Worm (Caenorhabditis elegans) whole organism, L3 larva: ENCODE data around the gene F57G9.7.
A peak's percentile ranks its signal among the peaks of the same experiment; 100 is the strongest.

Experiments
- R02D3.7 ChIP-seq: fragments of 150-350 bp; optimal IDR thresholded peaks from 2 replicates; lab custom pipeline; 2014; ENCODE audit warnings: missing biosample characterization, missing genetic modification characterization
- ZK546.5 ChIP-seq: sonication (generic microtip); optimal IDR thresholded peaks from 2 replicates; lab custom pipeline; 2017; ENCODE audit warnings: missing biosample characterization, missing genetic modification characterization
- aly-2 ChIP-seq: fragments of 150-350 bp; optimal IDR thresholded peaks from 2 replicates; lab custom pipeline; 2014; ENCODE audit warnings: missing biosample characterization, missing genetic modification characterization
- ceh-16 ChIP-seq: sonication (generic microtip); optimal IDR thresholded peaks from 2 replicates; lab custom pipeline; 2017; ENCODE audit warnings: missing biosample characterization, missing genetic modification characterization
- ceh-28 ChIP-seq: fragments of 150-350 bp; optimal IDR thresholded peaks from 2 replicates; lab custom pipeline; 2014; ENCODE audit warnings: missing biosample characterization, missing genetic modification reagents, missing genetic modification characterization
- ceh-82 ChIP-seq: fragments of 150-350 bp; optimal IDR thresholded peaks from 2 replicates; lab custom pipeline; 2014; ENCODE audit warnings: missing biosample characterization, missing genetic modification characterization
- ceh-9 ChIP-seq: sonication (generic microtip); optimal IDR thresholded peaks from 2 replicates; lab custom pipeline; 2018; ENCODE audit warnings: missing biosample characterization, missing genetic modification characterization
- daf-12 ChIP-seq: fragments of 150-350 bp; optimal IDR thresholded peaks from 2 replicates; lab custom pipeline; 2014; ENCODE audit warnings: missing biosample characterization, missing genetic modification reagents, missing genetic modification characterization
- egl-27 ChIP-seq: sonication (generic microtip); optimal IDR thresholded peaks from 4 replicates; lab custom pipeline; 2017; ENCODE audit warnings: missing biosample characterization, missing genetic modification reagents, missing genetic modification characterization
- egl-5 ChIP-seq: fragments of 150-350 bp; optimal IDR thresholded peaks from 2 replicates; lab custom pipeline; 2017; ENCODE audit warnings: missing biosample characterization, missing genetic modification reagents, missing genetic modification characterization, inconsistent platforms
- elt-2 ChIP-seq: sonication (generic microtip); optimal IDR thresholded peaks from 2 replicates; lab custom pipeline; 2016; ENCODE audit warnings: missing genetic modification reagents, mild to moderate bottlenecking, missing genetic modification characterization, missing compliant biosample characterization
- elt-3 ChIP-seq, 3 experiments: fragments of 150-350 bp in 1 of 3; sonication (generic microtip) in 2 of 3; optimal IDR thresholded peaks; 2 replicates in 2 of 3; 4 replicates in 1 of 3; lab custom pipeline; 2014 to 2017; ENCODE audit warnings: missing biosample characterization in 3 of 3, missing genetic modification characterization in 3 of 3
- eor-1 ChIP-seq, 2 experiments: fragments of 150-350 bp; optimal IDR thresholded peaks; 2 replicates each; lab custom pipeline; 2014 to 2018; ENCODE audit warnings: missing biosample characterization in 2 of 2, missing genetic modification characterization in 2 of 2
- fkh-10 ChIP-seq: sonication (generic microtip); optimal IDR thresholded peaks from 2 replicates; lab custom pipeline; 2017; ENCODE audit warnings: missing biosample characterization, missing genetic modification reagents, missing genetic modification characterization
- fkh-2 ChIP-seq: fragments of 150-350 bp; optimal IDR thresholded peaks from 2 replicates; lab custom pipeline; 2014; ENCODE audit warnings: missing biosample characterization, missing genetic modification reagents, missing genetic modification characterization
- hmg-11 ChIP-seq: sonication (generic microtip); optimal IDR thresholded peaks from 2 replicates; lab custom pipeline; 2016; ENCODE audit warnings: missing genetic modification characterization, missing compliant biosample characterization
- lin-39 ChIP-seq: fragments of 150-350 bp; optimal IDR thresholded peaks from 2 replicates; lab custom pipeline; 2018; ENCODE audit warnings: missing biosample characterization, missing genetic modification reagents, missing genetic modification characterization
- mdl-1 ChIP-seq: fragments of 150-350 bp; optimal IDR thresholded peaks from 2 replicates; lab custom pipeline; 2014; ENCODE audit warnings: missing biosample characterization, missing genetic modification characterization
- mml-1 ChIP-seq: fragments of 150-350 bp; sonication (generic microtip); optimal IDR thresholded peaks from 3 replicates; lab custom pipeline; 2014; ENCODE audit warnings: missing biosample characterization, missing genetic modification characterization
- nfya-1 ChIP-seq: sonication (generic microtip); optimal IDR thresholded peaks from 2 replicates; lab custom pipeline; 2017; ENCODE audit warnings: missing genetic modification characterization, mild to moderate bottlenecking, missing compliant biosample characterization, antibody characterized with exemption, moderate library complexity; ENCODE audit not compliant: insufficient read depth
- nhr-11 ChIP-seq: fragments of 150-350 bp; optimal IDR thresholded peaks from 2 replicates; lab custom pipeline; 2014; ENCODE audit warnings: missing biosample characterization, missing genetic modification characterization
- nhr-25 ChIP-seq: sonication (generic microtip); optimal IDR thresholded peaks from 2 replicates; lab custom pipeline; 2017; ENCODE audit warnings: missing biosample characterization, missing genetic modification characterization
- nhr-43 ChIP-seq: sonication (generic microtip); optimal IDR thresholded peaks from 2 replicates; lab custom pipeline; 2016; ENCODE audit warnings: mild to moderate bottlenecking, missing genetic modification characterization, missing compliant biosample characterization; ENCODE audit not compliant: poor library complexity, severe bottlenecking
- nhr-67 ChIP-seq: fragments of 150-350 bp; optimal IDR thresholded peaks from 2 replicates; lab custom pipeline; 2014; ENCODE audit warnings: missing biosample characterization, missing genetic modification characterization
- nhr-76 ChIP-seq: fragments of 150-350 bp; sonication (generic microtip); optimal IDR thresholded peaks from 5 replicates; lab custom pipeline; 2014; ENCODE audit warnings: missing biosample characterization, missing genetic modification characterization
- nhr-77 ChIP-seq: fragments of 150-350 bp; optimal IDR thresholded peaks from 2 replicates; lab custom pipeline; 2014; ENCODE audit warnings: missing biosample characterization, missing genetic modification characterization
- pha-4 ChIP-seq: fragments of 150-350 bp; optimal IDR thresholded peaks from 2 replicates; lab custom pipeline; 2014; ENCODE audit warnings: missing biosample characterization, missing genetic modification reagents, missing genetic modification characterization
- tbx-2 ChIP-seq: sonication (generic microtip); optimal IDR thresholded peaks from 2 replicates; lab custom pipeline; 2016; ENCODE audit warnings: mild to moderate bottlenecking, missing genetic modification characterization, missing compliant biosample characterization
- unc-62 ChIP-seq: fragments of 150-350 bp; sonication (generic microtip); optimal IDR thresholded peaks from 4 replicates; lab custom pipeline; 2014; ENCODE audit warnings: missing biosample characterization, missing genetic modification reagents, missing genetic modification characterization
- zag-1 ChIP-seq: fragments of 150-350 bp; optimal IDR thresholded peaks from 2 replicates; lab custom pipeline; 2014; ENCODE audit warnings: missing biosample characterization, missing genetic modification characterization
- ztf-11 ChIP-seq: fragments of 150-350 bp; optimal IDR thresholded peaks from 2 replicates; lab custom pipeline; 2014; ENCODE audit warnings: missing biosample characterization, missing genetic modification characterization

Gene F57G9.7

ce11 chrII:12378793-12379192, 18.8 kb downstream of the F57G9.7 start:
- TF ChIP-seq unc-62 (GFP tag; lab: Kevin White, UChicago) = no peak
- TF ChIP-seq eor-1 (tag; optimal IDR thresholded peaks at IDR 0.05; lab: Kevin White, UChicago) = no peak
- TF ChIP-seq egl-5 (tag; lab: Kevin White, UChicago) = peak; percentile 79
- TF ChIP-seq lin-39 (tag; lab: Kevin White, UChicago) = peak; percentile 52
- TF ChIP-seq pha-4 = peak; percentile 77
- peak; percentile 5 for TF ChIP-seq nfya-1 (tag; lab: Kevin White, UChicago)

- TF ChIP-seq eor-1 (tag; optimal IDR thresholded peaks at IDR 0.05; lab: Kevin White, UChicago) (no peak), nfya-1 (tag; lab: Kevin White, UChicago) (peak; percentile 8)
Observed at ce11 chrII:12373921-12374320, 23.6 kb downstream of the F57G9.7 start.

ce11 chrII:12369202-12369601, 28.4 kb downstream of the F57G9.7 start:
- TF ChIP-seq nhr-76 (no peak), ceh-9 (no peak), fkh-10 (GFP tag; lab: Kevin White, UChicago) (no peak), mdl-1 (tag; lab: Kevin White, UChicago) (no peak), nhr-77 (tag; lab: Kevin White, UChicago) (no peak)

- no peak for TF ChIP-seq unc-62 (GFP tag; lab: Kevin White, UChicago)
- TF ChIP-seq R02D3.7 (tag; lab: Kevin White, UChicago) = no peak
- TF ChIP-seq egl-5 (tag; lab: Kevin White, UChicago) = no peak
- TF ChIP-seq aly-2 (tag; lab: Kevin White, UChicago) = no peak
- no peak for TF ChIP-seq daf-12 (tag; lab: Kevin White, UChicago)
- no peak for TF ChIP-seq nhr-76
- TF ChIP-seq nhr-43 (tag; lab: Kevin White, UChicago) = no peak
- no peak for TF ChIP-seq fkh-2 (tag; lab: Kevin White, UChicago)
- TF ChIP-seq ceh-28 (tag; lab: Kevin White, UChicago) = no peak
Observed at ce11 chrII:12362262-12362661, 35.3 kb downstream of the F57G9.7 start.

- no peak for TF ChIP-seq nfya-1 (tag; lab: Kevin White, UChicago)
- no peak for TF ChIP-seq mml-1
Observed at ce11 chrII:12353816-12354215, 43.7 kb downstream of the F57G9.7 start.

- no peak for TF ChIP-seq unc-62 (GFP tag; lab: Kevin White, UChicago)
- TF ChIP-seq eor-1 (tag; optimal IDR thresholded peaks at IDR 0.05; lab: Kevin White, UChicago) = no peak
- no peak for TF ChIP-seq ztf-11
- TF ChIP-seq elt-2 (tag; lab: Kevin White, UChicago) = no peak
- TF ChIP-seq egl-27 (tag; lab: Kevin White, UChicago) = no peak
- no peak for TF ChIP-seq hmg-11
- TF ChIP-seq mml-1 = no peak
- TF ChIP-seq ZK546.5 (tag; lab: Kevin White, UChicago) = no peak
- TF ChIP-seq, all 47 proteins: peak for 0
Observed at ce11 chrII:12353104-12353503, 44.5 kb downstream of the F57G9.7 start.

ce11 chrII:12352115-12352514, 45.4 kb downstream of the F57G9.7 start, which contains the start of gene ras-1:
Gene ras-1 (minus strand): TSS chrII:12352243.
- TF ChIP-seq eor-1 (tag; optimal IDR thresholded peaks at IDR 0.05; lab: Kevin White, UChicago) (no peak), pha-4 (peak; percentile 41), elt-3 (tag; optimal IDR thresholded peaks at IDR 0.05; lab: Kevin White, UChicago) (no peak), nhr-25 (no peak), nfya-1 (tag; lab: Kevin White, UChicago) (peak; percentile 26), elt-2 (tag; lab: Kevin White, UChicago) (peak; percentile 51), fkh-2 (tag; lab: Kevin White, UChicago) (no peak)

ce11 chrII:12350737-12351275, 46.8 kb downstream of the F57G9.7 start:
- TF ChIP-seq elt-2 (tag; lab: Kevin White, UChicago) (no peak), aly-2 (tag; lab: Kevin White, UChicago) (no peak), zag-1 (no peak), mdl-1 (tag; lab: Kevin White, UChicago) (no peak), tbx-2 (tag; lab: Kevin White, UChicago) (no peak), nhr-11 (tag; lab: Kevin White, UChicago) (no peak), fkh-10 (GFP tag; lab: Kevin White, UChicago) (no peak), nhr-25 (peak; percentile 23), pha-4 (peak; percentile 2), ceh-16 (tag; lab: Kevin White, UChicago) (no peak), ceh-82 (tag; lab: Kevin White, UChicago) (no peak), nfya-1 (tag; lab: Kevin White, UChicago) (peak; percentile 20), ztf-11 (no peak), nhr-67 (tag; lab: Kevin White, UChicago) (no peak)
